Worm (Caenorhabditis elegans): ENCODE measurements around the gene M163.7.
A peak's percentile ranks its signal among the peaks of the same experiment; 100 is the strongest.

Gene M163.7

ce11 chrX:14505578-14506353 is 41.2 kb downstream of the M163.7 start (continued):
- TF ChIP-seq attf-3 (GFP tag; conservative IDR thresholded peaks at IDR 0.05) (no peak), Y79H2A.3 (GFP tag; conservative IDR thresholded peaks at IDR 0.05) (no peak), B0019.2 (GFP tag; conservative IDR thresholded peaks at IDR 0.05) (no peak), lin-54 (GFP tag; optimal IDR thresholded peaks at IDR 0.05) (no peak), nhr-27 (tag; optimal IDR thresholded peaks at IDR 0.05) (no peak), pha-4 (tag; optimal IDR thresholded peaks at IDR 0.05) (no peak), snpc-4 (GFP tag; optimal IDR thresholded peaks at IDR 0.05) (no peak), snpc-4 (tag; optimal IDR thresholded peaks at IDR 0.05) (peak in 1 of 4 experiments; percentile 45), hmg-1.2 (GFP tag; IDR thresholded peaks at IDR 0.05) (peak; percentile 20; the same call in 1 of the 2 replicates), Y53G8AR.9 (GFP tag; conservative IDR thresholded peaks at IDR 0.05) (no peak), zfh-2 (GFP tag; conservative IDR thresholded peaks at IDR 0.05) (peak; percentile 98), B0336.3 (GFP tag; IDR thresholded peaks at IDR 0.05) (no peak; the same call in 1 of the 2 replicates), egrh-3 (GFP tag; IDR thresholded peaks at IDR 0.05) (peak; percentile 79), lag-1 (GFP tag; IDR thresholded peaks at IDR 0.05) (no peak), bed-1 (GFP tag; IDR thresholded peaks at IDR 0.05) (no peak), attf-6 (GFP tag; IDR thresholded peaks at IDR 0.05) (no peak), chd-7 (tag; optimal IDR thresholded peaks at IDR 0.05) (peak; percentile 52), zim-3 (tag; optimal IDR thresholded peaks at IDR 0.05) (no peak), F37B4.10 (GFP tag; IDR thresholded peaks at IDR 0.05) (no peak), nfya-2 (GFP tag; IDR thresholded peaks at IDR 0.05) (no peak), unc-62 (GFP tag; optimal IDR thresholded peaks at IDR 0.05) (no peak), B0261.1 (tag; optimal IDR thresholded peaks at IDR 0.05) (no peak), ztf-3 (GFP tag; optimal IDR thresholded peaks at IDR 0.05) (no peak), dpl-1 (GFP tag; optimal IDR thresholded peaks at IDR 0.05) (no peak), tbx-9 (tag; optimal IDR thresholded peaks at IDR 0.05; ENCODE audit: borderline replicate concordance) (no peak), dox-1 (GFP tag; IDR thresholded peaks at IDR 0.05) (peak; percentile 69), mel-28 (tag; optimal IDR thresholded peaks at IDR 0.05; ENCODE audit: borderline replicate concordance) (no peak), lir-1 (GFP tag; conservative IDR thresholded peaks at IDR 0.05) (no peak), F39B2.1 (GFP tag; IDR thresholded peaks at IDR 0.05) (no peak), ceh-79 (tag; optimal IDR thresholded peaks at IDR 0.05) (no peak), cebp-1 (GFP tag; IDR thresholded peaks at IDR 0.05) (no peak), cebp-1 (tag; optimal IDR thresholded peaks at IDR 0.05) (peak; percentile 73), K12H6.12 (tag; optimal IDR thresholded peaks at IDR 0.05) (no peak), cebp-2 (GFP tag; IDR thresholded peaks at IDR 0.05) (no peak), aptf-3 (GFP tag; IDR thresholded peaks at IDR 0.05) (no peak), rcor-1 (GFP tag; IDR thresholded peaks at IDR 0.05) (no peak), K11D2.4 (GFP tag; IDR thresholded peaks at IDR 0.05) (no peak), nhr-179 (tag; optimal IDR thresholded peaks at IDR 0.05) (no peak), C06A6.2 (GFP tag; conservative IDR thresholded peaks at IDR 0.05) (no peak), T07F8.4 (tag; optimal IDR thresholded peaks at IDR 0.05) (no peak), ama-1 (optimal IDR thresholded peaks at IDR 0.05) (no peak), ama-1 (GFP tag; optimal IDR thresholded peaks at IDR 0.05) (no peak), ccch-3 (GFP tag; optimal IDR thresholded peaks at IDR 0.05) (no peak), ceh-91 (GFP tag; IDR thresholded peaks at IDR 0.05) (no peak), somi-1 (GFP tag; optimal IDR thresholded peaks at IDR 0.05) (peak; percentile 55), Y56A3A.18 (GFP tag; IDR thresholded peaks at IDR 0.05) (no peak)
